Fruit fly (Drosophila melanogaster): ENCODE measurements around the gene Agpat2.

DNA sequence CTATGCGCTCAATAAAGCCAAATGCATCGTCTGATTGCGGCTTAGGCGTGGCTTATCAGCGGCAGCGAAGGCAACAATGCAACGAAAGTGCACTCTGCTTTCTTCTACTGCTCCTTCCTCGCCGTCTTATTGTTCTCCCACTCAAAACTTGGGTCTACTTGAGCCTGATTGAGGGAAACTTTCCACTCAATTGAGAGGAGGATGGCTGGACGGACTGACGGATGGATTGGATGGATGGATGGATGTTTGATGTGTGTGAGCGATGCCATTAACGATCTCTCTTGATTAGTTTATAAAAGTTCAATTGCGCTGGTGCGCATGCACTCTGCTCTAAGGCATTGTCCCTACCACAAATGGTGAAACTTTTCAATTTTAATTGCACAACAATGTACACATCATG is 40.7 kb downstream of the Agpat2 start:
- TF ChIP-seq insv (optimal IDR thresholded peaks at IDR 0.05) (no peak), h (optimal IDR thresholded peaks at IDR 0.05) (no peak)

Measured in Kc167 (cell line).